Worm (Caenorhabditis elegans): ENCODE data around the gene pmp-2.

pmp-2 gene

ce11 chrII:6887319-6888005 lies at the start of gene pmp-2 (continued):
- TF ChIP-seq ztf-7 (tag; optimal IDR thresholded peaks at IDR 0.05) (no peak), lin-39 (tag; optimal IDR thresholded peaks at IDR 0.05) (no peak), T20F7.1 (GFP tag; optimal IDR thresholded peaks at IDR 0.05) (no peak), F44E2.7 (GFP tag; IDR thresholded peaks at IDR 0.05) (no peak), mdt-29 (GFP tag; IDR thresholded peaks at IDR 0.05) (no peak), saeg-2 (GFP tag; IDR thresholded peaks at IDR 0.05) (no peak)

ce11 chrII:6937057-6937456 lies 49.5 kb upstream of the pmp-2 start:
- no peak for TF ChIP-seq unc-62 (GFP tag; optimal IDR thresholded peaks at IDR 0.05 in 1 of 2)
- no peak for TF ChIP-seq unc-62 (tag; optimal IDR thresholded peaks at IDR 0.05)
- no peak for TF ChIP-seq nhr-11 (tag; optimal IDR thresholded peaks at IDR 0.05)
- TF ChIP-seq aha-1 (tag) = peak; percentile 84

ce11 chrII:6936528-6936927 lies 48.9 kb upstream of the pmp-2 start:
- TF ChIP-seq aha-1 (tag) = peak; percentile 5
- peak; percentile 14 for TF ChIP-seq mes-2 (tag; optimal IDR thresholded peaks at IDR 0.05; ENCODE audit: poor library complexity, severe bottlenecking)
- no peak for TF ChIP-seq zip-11 (GFP tag; IDR thresholded peaks at IDR 0.05)
- no peak for TF ChIP-seq T26A8.4 (GFP tag; IDR thresholded peaks at IDR 0.05)
- no peak for TF ChIP-seq sdz-12 (GFP tag; optimal IDR thresholded peaks at IDR 0.05)
- no peak for TF ChIP-seq hmg-1.1 (GFP tag; IDR thresholded peaks at IDR 0.05)
- peak; percentile 23 for TF ChIP-seq nhr-28 (tag; optimal IDR thresholded peaks at IDR 0.05)
- TF ChIP-seq gei-8 (GFP tag; optimal IDR thresholded peaks at IDR 0.05) = no peak
- TF ChIP-seq unc-62 (GFP tag; optimal IDR thresholded peaks at IDR 0.05 in 1 of 2) = peak in 1 of 2 experiments; percentile 37
- TF ChIP-seq unc-62 (tag; optimal IDR thresholded peaks at IDR 0.05) = no peak
- TF ChIP-seq attf-4 (tag; optimal IDR thresholded peaks at IDR 0.05) = no peak
- no peak for TF ChIP-seq lin-13 (GFP tag; optimal IDR thresholded peaks at IDR 0.05)
- no peak for TF ChIP-seq nhr-237 (tag; optimal IDR thresholded peaks at IDR 0.05)
- TF ChIP-seq php-3 (GFP tag; IDR thresholded peaks at IDR 0.05) = no peak
- TF ChIP-seq pqm-1 (tag; optimal IDR thresholded peaks at IDR 0.05) = peak; percentile 65

ce11 chrII:6935975-6936374 lies 48.4 kb upstream of the pmp-2 start:
- no peak for TF ChIP-seq Y105C5A.15 (GFP tag; IDR thresholded peaks at IDR 0.05)
- TF ChIP-seq egl-27 (tag; optimal IDR thresholded peaks at IDR 0.05) = no peak
- no peak for TF ChIP-seq ZK337.2 (GFP tag; IDR thresholded peaks at IDR 0.05)
- no peak for TF ChIP-seq lin-29 (GFP tag; IDR thresholded peaks at IDR 0.05)

ce11 chrII:6934729-6935128 lies 47.1 kb upstream of the pmp-2 start:
- TF ChIP-seq ceh-82 (tag; optimal IDR thresholded peaks at IDR 0.05) (no peak), daf-16 (GFP tag; optimal IDR thresholded peaks at IDR 0.05) (peak in 1 of 2 experiments; percentile 8), daf-16 (tag; optimal IDR thresholded peaks at IDR 0.05) (no peak), ceh-28 (tag; optimal IDR thresholded peaks at IDR 0.05) (peak; percentile 54)

- TF ChIP-seq daf-12 (tag; optimal IDR thresholded peaks at IDR 0.05) (no peak), lin-38 (GFP tag; IDR thresholded peaks at IDR 0.05) (no peak), hlh-11 (tag; optimal IDR thresholded peaks at IDR 0.05) (no peak), nhr-41 (GFP tag; IDR thresholded peaks at IDR 0.05) (no peak), arid-1 (GFP tag; conservative IDR thresholded peaks at IDR 0.05) (no peak), daf-16 (GFP tag; optimal IDR thresholded peaks at IDR 0.05) (no peak), daf-16 (tag; optimal IDR thresholded peaks at IDR 0.05) (peak; percentile 40), ceh-28 (tag; optimal IDR thresholded peaks at IDR 0.05) (peak; percentile 64), unc-62 (GFP tag; optimal IDR thresholded peaks at IDR 0.05 in 1 of 2) (peak in 1 of 2 experiments; percentile 37), unc-62 (tag; optimal IDR thresholded peaks at IDR 0.05) (no peak)
Observed at ce11 chrII:6932978-6933377, 45.4 kb upstream of the pmp-2 start.

Measured in whole organism, L4 larva.